Fruit fly (Drosophila melanogaster) whole organism, embryonic: ENCODE measurements around the gene CG14100.

Source experiments
- CG14965 ChIP-seq: fragments of 200-800 bp; sonication (Bioruptor generic); optimal IDR thresholded peaks from 2 replicates; lab custom pipeline; 2016; ENCODE audit warnings: missing biosample characterization, missing genetic modification characterization, borderline replicate concordance
- CG15011 ChIP-seq: fragments of 200-800 bp; sonication (Bioruptor generic); optimal IDR thresholded peaks from 3 replicates; lab custom pipeline; 2018; ENCODE audit warnings: missing biosample characterization, mild to moderate bottlenecking, missing genetic modification characterization
- Hr3 ChIP-seq: fragments of 200-800 bp; sonication (Bioruptor generic); optimal IDR thresholded peaks from 3 replicates; lab custom pipeline; 2016; ENCODE audit warnings: missing biosample characterization, missing genetic modification characterization
- Nf-YA ChIP-seq: fragments of 200-800 bp; sonication (Bioruptor generic); IDR thresholded peaks from 2 replicates; pipeline ENCODE4 v1.3.6; 2022; ENCODE audit warnings: missing biosample characterization, missing genetic modification characterization
- ac ChIP-seq: fragments of 200-800 bp; sonication (Bioruptor generic); optimal IDR thresholded peaks from 3 replicates; lab custom pipeline; 2017; ENCODE audit warnings: missing biosample characterization, mild to moderate bottlenecking, missing genetic modification characterization
- bsh ChIP-seq, 2 experiments: fragments of 200-800 bp; sonication (Bioruptor generic); optimal IDR thresholded peaks; 2 replicates each; lab custom pipeline; 2017 to 2018; ENCODE audit warnings: mild to moderate bottlenecking in 2 of 2, missing biosample characterization in 2 of 2, missing genetic modification characterization in 2 of 2, moderate library complexity in 1 of 2
- gt ChIP-seq: fragments of 200-800 bp; sonication (Bioruptor generic); IDR thresholded peaks from 2 replicates; pipeline ENCODE4 v1.3.6; 2022; ENCODE audit warnings: missing biosample characterization, missing genetic modification characterization
- pan ChIP-seq, 4 experiments: fragments of >200 bp in 3 of 4; fragments of 200-800 bp in 1 of 4; sonication (Bioruptor generic) in 1 of 4; optimal IDR thresholded peaks in 3 of 4; IDR thresholded peaks in 1 of 4; 2 replicates each; pipeline versions ENCODE4 v1.3.6 to Lab custom; 2017 to 2022; ENCODE audit warnings: missing biosample characterization in 2 of 4, missing genetic modification characterization in 2 of 4, mixed read lengths in 1 of 4
- phol ChIP-seq: fragments of 200-800 bp; sonication (Bioruptor generic); optimal IDR thresholded peaks from 3 replicates; lab custom pipeline; 2018; ENCODE audit warnings: missing biosample characterization, mild to moderate bottlenecking, missing genetic modification characterization, moderate library complexity
- wor ChIP-seq: fragments of 200-800 bp; sonication (Bioruptor generic); IDR thresholded peaks from 2 replicates; pipeline ENCODE4 v1.3.6; 2022; ENCODE audit warnings: missing biosample characterization, missing genetic modification characterization

dm6 chr3L:19560695-19561246 lies 29.6 kb downstream of the CG14100 start:
- TF ChIP-seq phol (tag; lab: Kevin White, UChicago), result peak; percentile 95
- TF ChIP-seq gt (GFP tag; lab: Robert Waterston, UW), result peak; percentile 87
- TF ChIP-seq Hr3 (GFP tag; lab: Kevin White, UChicago), result peak; percentile 93
- TF ChIP-seq wor (GFP tag; lab: Robert Waterston, UW), result peak; percentile 89
- TF ChIP-seq bsh (GFP tag; optimal IDR thresholded peaks at IDR 0.05; lab: Kevin White, UChicago), result peak; percentile 95 to 98
- no peak for TF ChIP-seq pan (optimal IDR thresholded peaks at IDR 0.05; lab: Kevin White, UChicago)
- TF ChIP-seq pan (GFP tag; optimal IDR thresholded peaks at IDR 0.05 in 1 of 2, IDR thresholded peaks at IDR 0.05 in 1 of 2), result peak in 1 of 2 experiments; percentile 94
- peak; percentile 86 for TF ChIP-seq Nf-YA (GFP tag; lab: Robert Waterston, UW)
- peak; percentile 97 for TF ChIP-seq ac (GFP tag; lab: Kevin White, UChicago)
- peak; percentile 90 for TF ChIP-seq CG15011 (GFP tag; lab: Kevin White, UChicago)
- peak; percentile 59 for TF ChIP-seq CG14965
